Worm (Caenorhabditis elegans) whole organism, L3 larva: ENCODE results near the gene W10D9.3.

Experiments
- R02D3.7 ChIP-seq: fragments of 150-350 bp; optimal IDR thresholded peaks from 2 replicates; lab custom pipeline; 2014; ENCODE audit warnings: missing biosample characterization, missing genetic modification characterization
- ZK546.5 ChIP-seq: sonication (generic microtip); optimal IDR thresholded peaks from 2 replicates; lab custom pipeline; 2017; ENCODE audit warnings: missing biosample characterization, missing genetic modification characterization
- aly-2 ChIP-seq: fragments of 150-350 bp; optimal IDR thresholded peaks from 2 replicates; lab custom pipeline; 2014; ENCODE audit warnings: missing biosample characterization, missing genetic modification characterization
- ama-1 ChIP-seq: fragments of 150-350 bp; optimal IDR thresholded peaks from 2 replicates; lab custom pipeline; 2018
- ceh-16 ChIP-seq: sonication (generic microtip); optimal IDR thresholded peaks from 2 replicates; lab custom pipeline; 2017; ENCODE audit warnings: missing biosample characterization, missing genetic modification characterization
- ceh-28 ChIP-seq: fragments of 150-350 bp; optimal IDR thresholded peaks from 2 replicates; lab custom pipeline; 2014; ENCODE audit warnings: missing biosample characterization, missing genetic modification reagents, missing genetic modification characterization
- ceh-82 ChIP-seq: fragments of 150-350 bp; optimal IDR thresholded peaks from 2 replicates; lab custom pipeline; 2014; ENCODE audit warnings: missing biosample characterization, missing genetic modification characterization
- ceh-9 ChIP-seq: sonication (generic microtip); optimal IDR thresholded peaks from 2 replicates; lab custom pipeline; 2018; ENCODE audit warnings: missing biosample characterization, missing genetic modification characterization
- daf-12 ChIP-seq: fragments of 150-350 bp; optimal IDR thresholded peaks from 2 replicates; lab custom pipeline; 2014; ENCODE audit warnings: missing biosample characterization, missing genetic modification reagents, missing genetic modification characterization
- egl-27 ChIP-seq: sonication (generic microtip); optimal IDR thresholded peaks from 4 replicates; lab custom pipeline; 2017; ENCODE audit warnings: missing biosample characterization, missing genetic modification reagents, missing genetic modification characterization
- egl-5 ChIP-seq: fragments of 150-350 bp; optimal IDR thresholded peaks from 2 replicates; lab custom pipeline; 2017; ENCODE audit warnings: missing biosample characterization, missing genetic modification reagents, missing genetic modification characterization, inconsistent platforms
- elt-1 ChIP-seq: fragments of 150-350 bp; optimal IDR thresholded peaks from 2 replicates; lab custom pipeline; 2014; ENCODE audit warnings: missing biosample characterization, missing genetic modification characterization
- elt-2 ChIP-seq: sonication (generic microtip); optimal IDR thresholded peaks from 2 replicates; lab custom pipeline; 2016; ENCODE audit warnings: missing genetic modification reagents, mild to moderate bottlenecking, missing genetic modification characterization, missing compliant biosample characterization
- elt-3 ChIP-seq, 3 experiments: fragments of 150-350 bp in 1 of 3; sonication (generic microtip) in 2 of 3; optimal IDR thresholded peaks; 2 replicates in 2 of 3; 4 replicates in 1 of 3; lab custom pipeline; 2014 to 2017; ENCODE audit warnings: missing biosample characterization in 3 of 3, missing genetic modification characterization in 3 of 3
- eor-1 ChIP-seq, 2 experiments: fragments of 150-350 bp; optimal IDR thresholded peaks; 2 replicates each; lab custom pipeline; 2014 to 2018; ENCODE audit warnings: missing biosample characterization in 2 of 2, missing genetic modification characterization in 2 of 2
- fkh-10 ChIP-seq: sonication (generic microtip); optimal IDR thresholded peaks from 2 replicates; lab custom pipeline; 2017; ENCODE audit warnings: missing biosample characterization, missing genetic modification reagents, missing genetic modification characterization
- fkh-2 ChIP-seq: fragments of 150-350 bp; optimal IDR thresholded peaks from 2 replicates; lab custom pipeline; 2014; ENCODE audit warnings: missing biosample characterization, missing genetic modification reagents, missing genetic modification characterization
- fos-1 ChIP-seq: fragments of 150-350 bp; optimal IDR thresholded peaks from 2 replicates; lab custom pipeline; 2014; ENCODE audit warnings: missing biosample characterization, missing genetic modification characterization
- hmg-11 ChIP-seq: sonication (generic microtip); optimal IDR thresholded peaks from 2 replicates; lab custom pipeline; 2016; ENCODE audit warnings: missing genetic modification characterization, missing compliant biosample characterization
- jun-1 ChIP-seq: fragments of 150-350 bp; optimal IDR thresholded peaks from 2 replicates; lab custom pipeline; 2014; ENCODE audit warnings: missing biosample characterization, missing genetic modification reagents, missing genetic modification characterization
- lin-15B ChIP-seq: fragments of 150-350 bp; optimal IDR thresholded peaks from 2 replicates; lab custom pipeline; 2014; ENCODE audit warnings: missing biosample characterization, missing genetic modification characterization
- lin-39 ChIP-seq: fragments of 150-350 bp; optimal IDR thresholded peaks from 2 replicates; lab custom pipeline; 2018; ENCODE audit warnings: missing biosample characterization, missing genetic modification reagents, missing genetic modification characterization
- lsy-12 ChIP-seq: sonication (generic microtip); optimal IDR thresholded peaks from 2 replicates; lab custom pipeline; 2016; ENCODE audit warnings: mild to moderate bottlenecking, missing genetic modification characterization, missing compliant biosample characterization
- mdl-1 ChIP-seq: fragments of 150-350 bp; optimal IDR thresholded peaks from 2 replicates; lab custom pipeline; 2014; ENCODE audit warnings: missing biosample characterization, missing genetic modification characterization
- mml-1 ChIP-seq: fragments of 150-350 bp; sonication (generic microtip); optimal IDR thresholded peaks from 3 replicates; lab custom pipeline; 2014; ENCODE audit warnings: missing biosample characterization, missing genetic modification characterization
- nfya-1 ChIP-seq: sonication (generic microtip); optimal IDR thresholded peaks from 2 replicates; lab custom pipeline; 2017; ENCODE audit warnings: missing genetic modification characterization, mild to moderate bottlenecking, missing compliant biosample characterization, antibody characterized with exemption, moderate library complexity; ENCODE audit not compliant: insufficient read depth
- nhr-11 ChIP-seq: fragments of 150-350 bp; optimal IDR thresholded peaks from 2 replicates; lab custom pipeline; 2014; ENCODE audit warnings: missing biosample characterization, missing genetic modification characterization
- nhr-12 ChIP-seq: fragments of 150-350 bp; optimal IDR thresholded peaks from 2 replicates; lab custom pipeline; 2014; ENCODE audit warnings: missing biosample characterization, missing genetic modification characterization
- nhr-23 ChIP-seq: fragments of 150-350 bp; optimal IDR thresholded peaks from 2 replicates; lab custom pipeline; 2014; ENCODE audit warnings: missing biosample characterization, missing genetic modification reagents, missing genetic modification characterization
- nhr-237 ChIP-seq: fragments of 150-350 bp; optimal IDR thresholded peaks from 2 replicates; lab custom pipeline; 2014; ENCODE audit warnings: missing biosample characterization, missing genetic modification characterization
- nhr-25 ChIP-seq: sonication (generic microtip); optimal IDR thresholded peaks from 2 replicates; lab custom pipeline; 2017; ENCODE audit warnings: missing biosample characterization, missing genetic modification characterization
- nhr-28 ChIP-seq: fragments of 150-350 bp; optimal IDR thresholded peaks from 2 replicates; lab custom pipeline; 2014; ENCODE audit warnings: missing biosample characterization, missing genetic modification characterization
- nhr-43 ChIP-seq: sonication (generic microtip); optimal IDR thresholded peaks from 2 replicates; lab custom pipeline; 2016; ENCODE audit warnings: mild to moderate bottlenecking, missing genetic modification characterization, missing compliant biosample characterization; ENCODE audit not compliant: poor library complexity, severe bottlenecking
- nhr-67 ChIP-seq: fragments of 150-350 bp; optimal IDR thresholded peaks from 2 replicates; lab custom pipeline; 2014; ENCODE audit warnings: missing biosample characterization, missing genetic modification characterization
- nhr-76 ChIP-seq: fragments of 150-350 bp; sonication (generic microtip); optimal IDR thresholded peaks from 5 replicates; lab custom pipeline; 2014; ENCODE audit warnings: missing biosample characterization, missing genetic modification characterization
- nhr-77 ChIP-seq: fragments of 150-350 bp; optimal IDR thresholded peaks from 2 replicates; lab custom pipeline; 2014; ENCODE audit warnings: missing biosample characterization, missing genetic modification characterization
- pha-4 ChIP-seq: fragments of 150-350 bp; optimal IDR thresholded peaks from 2 replicates; lab custom pipeline; 2014; ENCODE audit warnings: missing biosample characterization, missing genetic modification reagents, missing genetic modification characterization
- pqm-1 ChIP-seq: fragments of 150-350 bp; optimal IDR thresholded peaks from 2 replicates; lab custom pipeline; 2017; ENCODE audit warnings: missing biosample characterization, missing genetic modification characterization, inconsistent platforms
- sea-2 ChIP-seq: fragments of 150-350 bp; sonication (generic microtip); optimal IDR thresholded peaks from 4 replicates; lab custom pipeline; 2014; ENCODE audit warnings: missing biosample characterization, missing genetic modification reagents, missing genetic modification characterization
- skn-1 ChIP-seq: fragments of 150-350 bp; optimal IDR thresholded peaks from 2 replicates; lab custom pipeline; 2014; ENCODE audit warnings: missing biosample characterization, missing genetic modification characterization
- snpc-4 ChIP-seq: fragments of 150-350 bp; optimal IDR thresholded peaks from 2 replicates; lab custom pipeline; 2014; ENCODE audit warnings: missing biosample characterization, missing genetic modification characterization
- tbx-2 ChIP-seq: sonication (generic microtip); optimal IDR thresholded peaks from 2 replicates; lab custom pipeline; 2016; ENCODE audit warnings: mild to moderate bottlenecking, missing genetic modification characterization, missing compliant biosample characterization
- unc-39 ChIP-seq: sonication (generic microtip); optimal IDR thresholded peaks from 4 replicates; lab custom pipeline; 2017; ENCODE audit warnings: missing biosample characterization, missing genetic modification characterization
- unc-62 ChIP-seq: fragments of 150-350 bp; sonication (generic microtip); optimal IDR thresholded peaks from 4 replicates; lab custom pipeline; 2014; ENCODE audit warnings: missing biosample characterization, missing genetic modification reagents, missing genetic modification characterization
- zag-1 ChIP-seq: fragments of 150-350 bp; optimal IDR thresholded peaks from 2 replicates; lab custom pipeline; 2014; ENCODE audit warnings: missing biosample characterization, missing genetic modification characterization
- ztf-11 ChIP-seq: fragments of 150-350 bp; optimal IDR thresholded peaks from 2 replicates; lab custom pipeline; 2014; ENCODE audit warnings: missing biosample characterization, missing genetic modification characterization
- ztf-4 ChIP-seq: fragments of 150-350 bp; optimal IDR thresholded peaks from 2 replicates; lab custom pipeline; 2014; ENCODE audit warnings: missing biosample characterization, missing genetic modification characterization

The W10D9.3 gene

ce11 chrII:410832-411231 is 49.9 kb downstream of the W10D9.3 start, which contains the start of the genes dnsn-1 and C24H12.4:
Gene dnsn-1 (minus strand): TSS chrII:410932.
Gene C24H12.4 (plus strand): TSS chrII:411222.
- no peak for TF ChIP-seq ztf-4 (tag; lab: Kevin White, UChicago)
- peak; percentile 89 for TF ChIP-seq snpc-4 (tag; lab: Kevin White, UChicago)
- peak; percentile 95 for TF ChIP-seq nhr-23 (tag; lab: Kevin White, UChicago)
- peak; percentile 34 for TF ChIP-seq fkh-2 (tag; lab: Kevin White, UChicago)
- TF ChIP-seq egl-5 (tag; lab: Kevin White, UChicago) = peak; percentile 64
- peak; percentile 90 for TF ChIP-seq nhr-43 (tag; lab: Kevin White, UChicago)
- peak; percentile 79 for TF ChIP-seq tbx-2 (tag; lab: Kevin White, UChicago)
- TF ChIP-seq nhr-11 (tag; lab: Kevin White, UChicago) = peak; percentile 15
- TF ChIP-seq nhr-237 (tag; lab: Kevin White, UChicago) = no peak
- no peak for TF ChIP-seq egl-27
- TF ChIP-seq fkh-10 = no peak
- no peak for TF ChIP-seq ama-1
- TF ChIP-seq zag-1 = peak; percentile 26
- TF ChIP-seq nhr-67 (tag; lab: Kevin White, UChicago) = no peak
- TF ChIP-seq unc-39 = no peak
- peak; percentile 66 for TF ChIP-seq hmg-11
- TF ChIP-seq elt-2 = peak; percentile 63
- TF ChIP-seq unc-62 (GFP tag; lab: Kevin White, UChicago) = peak; percentile 27
- no peak for TF ChIP-seq nhr-28
- TF ChIP-seq ceh-28 = peak; percentile 78
- TF ChIP-seq lin-39 = peak; percentile 70
- TF ChIP-seq elt-1 (tag; lab: Kevin White, UChicago) = peak; percentile 16
- no peak for TF ChIP-seq elt-3 (tag; optimal IDR thresholded peaks at IDR 0.05; lab: Kevin White, UChicago)
- peak; percentile 94 for TF ChIP-seq nfya-1 (tag; lab: Kevin White, UChicago)
- TF ChIP-seq mdl-1 (tag; lab: Kevin White, UChicago) = no peak
- peak; percentile 61 for TF ChIP-seq nhr-25 (tag; lab: Kevin White, UChicago)
- peak; percentile 76 for TF ChIP-seq lsy-12
- peak; percentile 29 for TF ChIP-seq nhr-77
- no peak for TF ChIP-seq ZK546.5
- peak; percentile 8 for TF ChIP-seq ceh-16 (tag; lab: Kevin White, UChicago)
- no peak for TF ChIP-seq mml-1
- no peak for TF ChIP-seq sea-2 (GFP tag; lab: Kevin White, UChicago)
- TF ChIP-seq nhr-76 (tag; lab: Kevin White, UChicago) = peak; percentile 33
- TF ChIP-seq aly-2 = no peak
- TF ChIP-seq fos-1 (tag; lab: Kevin White, UChicago) = no peak
- peak; percentile 64 for TF ChIP-seq jun-1 (tag; lab: Kevin White, UChicago)
- TF ChIP-seq pqm-1 (tag; lab: Kevin White, UChicago) = peak; percentile 68
- no peak for TF ChIP-seq nhr-12
- no peak for TF ChIP-seq ztf-11 (tag; lab: Kevin White, UChicago)
- peak; percentile 82 for TF ChIP-seq R02D3.7 (tag; lab: Kevin White, UChicago)
- TF ChIP-seq daf-12 = no peak
- TF ChIP-seq pha-4 (tag; lab: Kevin White, UChicago) = peak; percentile 97
- TF ChIP-seq ceh-82 = peak; percentile 30
- TF ChIP-seq skn-1 = peak; percentile 84
- TF ChIP-seq eor-1 (tag; optimal IDR thresholded peaks at IDR 0.05; lab: Kevin White, UChicago) = no peak
- peak; percentile 99 for TF ChIP-seq lin-15B (tag; lab: Kevin White, UChicago)
- no peak for TF ChIP-seq ceh-9 (tag; lab: Kevin White, UChicago)
